Worm (Caenorhabditis elegans) whole organism, early embryonic: ENCODE results near the gene Y55D5A.3.

Experiments used
- B0310.2 ChIP-seq: sonication (generic microtip); optimal IDR thresholded peaks from 2 replicates; lab custom pipeline; 2016; ENCODE audit warnings: mild to moderate bottlenecking, missing genetic modification characterization, missing compliant biosample characterization
- F13C5.2 ChIP-seq: sonication (generic microtip); optimal IDR thresholded peaks from 2 replicates; lab custom pipeline; 2017; ENCODE audit warnings: mild to moderate bottlenecking, missing genetic modification characterization, inconsistent platforms, missing compliant biosample characterization
- aly-1 ChIP-seq: sonication (generic microtip); optimal IDR thresholded peaks from 2 replicates; lab custom pipeline; 2016; ENCODE audit warnings: missing genetic modification characterization, missing compliant biosample characterization
- ama-1 ChIP-seq: fragments of 150-350 bp; optimal IDR thresholded peaks from 2 replicates; lab custom pipeline; 2014
- ceh-13 ChIP-seq: fragments of 200-800 bp; sonication (Bioruptor generic); optimal IDR thresholded peaks from 2 replicates; lab custom pipeline; 2018; ENCODE audit warnings: mild to moderate bottlenecking, missing genetic modification characterization, missing compliant biosample characterization
- ceh-36 ChIP-seq: sonication (generic microtip); optimal IDR thresholded peaks from 2 replicates; lab custom pipeline; 2016; ENCODE audit warnings: missing genetic modification characterization, inconsistent platforms, missing compliant biosample characterization
- ets-7 ChIP-seq: sonication (generic microtip); optimal IDR thresholded peaks from 2 replicates; lab custom pipeline; 2016; ENCODE audit warnings: missing genotype, missing genetic modification characterization, missing compliant biosample characterization
- flt-1 ChIP-seq: fragments of 200-800 bp; sonication (Bioruptor generic); IDR thresholded peaks from 2 replicates; pipeline ENCODE4 v1.3.6; 2022; ENCODE audit warnings: missing genetic modification characterization, missing compliant biosample characterization
- hmbx-1 ChIP-seq: sonication (generic microtip); optimal IDR thresholded peaks from 2 replicates; lab custom pipeline; 2016; ENCODE audit warnings: mild to moderate bottlenecking, missing genetic modification characterization, missing compliant biosample characterization
- hmg-4 ChIP-seq: fragments of 200-800 bp; sonication (Bioruptor generic); optimal IDR thresholded peaks from 2 replicates; lab custom pipeline; 2018; ENCODE audit warnings: mild to moderate bottlenecking, missing genetic modification characterization, missing compliant biosample characterization
- hnd-1 ChIP-seq: sonication (generic microtip); optimal IDR thresholded peaks from 2 replicates; lab custom pipeline; 2016; ENCODE audit warnings: missing genetic modification characterization, missing compliant biosample characterization
- pes-1 ChIP-seq: fragments of 200-800 bp; sonication (Bioruptor generic); IDR thresholded peaks from 2 replicates; pipeline ENCODE4 v1.3.6; 2022; ENCODE audit warnings: missing genetic modification reagents, missing genetic modification characterization, missing compliant biosample characterization
- scrt-1 ChIP-seq: fragments of 200-800 bp; sonication (Bioruptor generic); IDR thresholded peaks from 2 replicates; pipeline ENCODE4 v1.3.6; 2022; ENCODE audit warnings: missing genetic modification characterization, missing compliant biosample characterization
- sea-1 ChIP-seq: fragments of 200-800 bp; sonication (Bioruptor generic); conservative IDR thresholded peaks from 2 replicates; pipeline ENCODE4 v1.3.6; 2022; ENCODE audit warnings: missing genetic modification characterization, missing compliant biosample characterization
- tbx-11 ChIP-seq: fragments of 200-800 bp; sonication (Bioruptor generic); IDR thresholded peaks from 2 replicates; pipeline ENCODE4 v1.3.6; 2022; ENCODE audit warnings: missing genetic modification characterization, missing compliant biosample characterization
- tbx-37 ChIP-seq: fragments of 200-800 bp; sonication (Bioruptor generic); conservative IDR thresholded peaks from 2 replicates; pipeline ENCODE4 v1.3.6; 2022; ENCODE audit warnings: missing genetic modification reagents, missing genetic modification characterization, missing compliant biosample characterization
- tra-4 ChIP-seq: sonication (generic microtip); optimal IDR thresholded peaks from 2 replicates; lab custom pipeline; 2017; ENCODE audit warnings: missing genetic modification characterization, missing compliant biosample characterization

The Y55D5A.3 gene

DNA sequence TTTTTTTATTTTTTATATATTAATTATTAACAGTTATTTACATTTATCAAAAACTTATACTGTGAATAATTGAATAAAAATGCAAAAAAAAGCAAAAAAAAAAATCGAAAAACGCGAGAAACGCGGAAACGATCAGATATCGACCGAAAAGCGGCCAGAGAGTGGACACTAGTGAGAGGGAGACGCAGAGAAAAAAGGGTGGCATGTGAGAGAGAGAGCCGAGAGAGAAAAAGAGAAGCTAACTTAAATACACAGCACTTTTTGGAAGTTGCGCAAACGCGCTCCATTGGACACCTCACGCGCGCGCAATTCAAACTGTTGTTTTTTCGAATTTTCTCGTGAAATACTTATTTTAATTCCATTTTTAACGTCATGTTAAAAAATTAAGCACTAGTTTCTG, 9.1 kb downstream of the Y55D5A.3 start:
- TF ChIP-seq F13C5.2 (tag; lab: Kevin White, UChicago): peak; percentile 62
- no peak for TF ChIP-seq aly-1

DNA sequence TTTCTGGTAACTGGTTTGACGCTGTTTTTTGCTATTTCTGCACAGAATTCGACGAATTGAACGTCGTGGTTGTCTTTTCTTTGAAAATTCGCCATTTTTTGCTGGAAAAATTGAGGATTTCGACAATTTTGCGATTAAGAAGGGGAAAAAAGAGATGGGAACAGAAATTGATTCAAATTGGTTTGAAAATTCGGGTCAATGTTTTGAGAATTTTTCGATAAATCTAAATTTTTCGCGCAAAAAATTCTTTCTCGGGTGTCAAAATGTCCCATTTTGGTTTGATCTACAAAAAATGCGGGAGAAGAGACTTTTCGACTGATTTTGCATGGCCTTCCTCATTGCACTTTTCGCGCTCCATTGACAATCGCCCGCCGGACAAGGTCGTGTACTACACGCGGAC, 10.1 kb downstream of the Y55D5A.3 start, which contains the start of gene H05C05.2:
TSS of gene H05C05.2 (minus strand) at position 101 of the 400 bp plus-strand sequence.
- no peak for TF ChIP-seq ets-7 (tag; lab: Kevin White, UChicago)
- TF ChIP-seq tbx-11 (GFP tag; lab: Robert Waterston, UW): no peak
- TF ChIP-seq tra-4 (tag; lab: Kevin White, UChicago): no peak
- no peak for TF ChIP-seq scrt-1
- TF ChIP-seq B0310.2 (tag; lab: Kevin White, UChicago): no peak
- no peak for TF ChIP-seq tbx-37 (GFP tag; lab: Robert Waterston, UW)
- no peak for TF ChIP-seq aly-1
- no peak for TF ChIP-seq flt-1 (GFP tag; lab: Robert Waterston, UW)
- TF ChIP-seq ama-1 (lab: Kevin White, UChicago): no peak
- no peak for TF ChIP-seq hmg-4
- no peak for TF ChIP-seq sea-1 (GFP tag; lab: Robert Waterston, UW)
- no peak for TF ChIP-seq hmbx-1 (tag; lab: Kevin White, UChicago)
- no peak for TF ChIP-seq pes-1 (GFP tag; lab: Robert Waterston, UW)
- TF ChIP-seq ceh-13: no peak
- TF ChIP-seq F13C5.2 (tag; lab: Kevin White, UChicago): no peak
- no peak for TF ChIP-seq ceh-36 (tag; lab: Kevin White, UChicago)
- TF ChIP-seq hnd-1 (tag; lab: Kevin White, UChicago): no peak

DNA sequence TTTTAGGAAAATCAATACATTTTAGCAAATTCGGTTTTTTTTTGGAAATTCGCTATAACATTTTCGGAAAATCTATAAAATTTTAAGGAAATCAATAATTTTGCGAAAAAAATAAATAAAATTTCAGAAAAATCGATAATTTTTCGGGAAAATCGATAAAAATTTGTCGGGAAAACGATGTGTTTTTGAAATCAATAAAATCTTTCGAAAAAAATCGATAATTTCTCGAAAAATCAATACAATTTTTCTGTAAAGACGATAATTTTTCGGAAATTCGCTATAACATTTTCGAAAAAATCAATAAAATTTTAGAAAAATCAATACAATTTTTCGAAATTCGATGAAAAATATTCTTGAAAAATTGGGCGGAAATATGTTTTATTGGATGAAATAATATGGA, 13.7 kb downstream of the Y55D5A.3 start:
- TF ChIP-seq hmbx-1 (tag; lab: Kevin White, UChicago) (no peak), flt-1 (GFP tag; lab: Robert Waterston, UW) (no peak), aly-1 (no peak), ceh-13 (no peak), F13C5.2 (tag; lab: Kevin White, UChicago) (no peak), ceh-36 (tag; lab: Kevin White, UChicago) (no peak), sea-1 (GFP tag; lab: Robert Waterston, UW) (no peak)

DNA sequence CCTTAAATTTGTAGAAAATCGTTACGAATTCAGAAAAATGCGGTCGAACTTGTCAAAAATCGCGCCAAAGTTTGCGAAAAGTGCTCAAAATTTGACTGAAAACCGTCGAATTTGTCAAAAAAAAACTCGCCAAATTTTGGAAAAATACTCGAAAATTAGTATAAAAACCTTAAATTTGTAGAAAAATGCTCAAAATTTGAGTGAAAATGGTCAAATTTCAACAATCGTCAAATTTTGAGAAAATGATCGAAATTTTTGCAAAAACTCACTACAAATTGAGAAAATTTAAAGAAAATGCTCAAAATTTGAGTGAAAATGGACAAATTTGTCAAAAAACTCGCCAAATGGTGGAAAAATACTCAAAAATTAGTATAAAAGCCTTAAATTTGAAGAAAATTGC, 23.2 kb downstream of the Y55D5A.3 start:
- TF ChIP-seq B0310.2 (tag; lab: Kevin White, UChicago) (no peak), scrt-1 (no peak), hnd-1 (tag; lab: Kevin White, UChicago) (no peak), pes-1 (GFP tag; lab: Robert Waterston, UW) (no peak), flt-1 (GFP tag; lab: Robert Waterston, UW) (no peak), tra-4 (tag; lab: Kevin White, UChicago) (no peak)

DNA sequence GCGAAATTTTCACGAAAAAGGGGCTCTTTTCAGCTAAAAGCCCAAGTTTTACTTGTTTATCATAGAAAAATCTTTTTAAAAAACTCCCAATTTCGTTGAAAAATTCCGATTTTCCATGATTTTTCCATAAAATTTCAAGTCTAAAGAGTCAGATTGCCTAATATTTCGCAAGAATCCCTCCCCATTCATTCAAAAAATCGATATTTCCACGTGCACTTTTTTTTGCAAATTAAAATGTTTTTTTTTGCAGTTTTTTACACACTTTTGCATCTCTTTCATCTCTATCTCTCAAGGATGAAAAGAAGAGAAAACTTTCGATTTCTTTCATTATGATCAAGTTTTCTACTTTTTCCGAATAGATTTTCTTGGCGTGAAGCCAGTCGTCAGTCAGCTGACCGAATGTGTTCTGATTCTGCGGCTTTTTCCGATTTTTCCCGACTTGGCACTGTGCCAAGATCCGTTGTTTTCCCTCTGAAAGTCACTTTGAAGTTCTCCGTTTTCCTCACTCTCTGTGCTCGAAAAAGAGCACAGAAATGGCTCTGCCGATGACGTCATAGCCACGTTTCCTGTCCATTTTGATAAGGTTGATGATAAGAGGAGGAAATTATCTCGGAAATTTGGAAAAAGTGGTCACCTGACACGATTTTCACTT, 27.2 kb downstream of the Y55D5A.3 start:
- TF ChIP-seq tbx-37 (GFP tag; lab: Robert Waterston, UW) (no peak), B0310.2 (tag; lab: Kevin White, UChicago) (no peak), hmbx-1 (tag; lab: Kevin White, UChicago) (no peak), hmg-4 (no peak), ceh-36 (tag; lab: Kevin White, UChicago) (no peak), pes-1 (GFP tag; lab: Robert Waterston, UW) (no peak), F13C5.2 (tag; lab: Kevin White, UChicago) (no peak), hnd-1 (tag; lab: Kevin White, UChicago) (no peak), scrt-1 (no peak), tra-4 (tag; lab: Kevin White, UChicago) (no peak)

DNA sequence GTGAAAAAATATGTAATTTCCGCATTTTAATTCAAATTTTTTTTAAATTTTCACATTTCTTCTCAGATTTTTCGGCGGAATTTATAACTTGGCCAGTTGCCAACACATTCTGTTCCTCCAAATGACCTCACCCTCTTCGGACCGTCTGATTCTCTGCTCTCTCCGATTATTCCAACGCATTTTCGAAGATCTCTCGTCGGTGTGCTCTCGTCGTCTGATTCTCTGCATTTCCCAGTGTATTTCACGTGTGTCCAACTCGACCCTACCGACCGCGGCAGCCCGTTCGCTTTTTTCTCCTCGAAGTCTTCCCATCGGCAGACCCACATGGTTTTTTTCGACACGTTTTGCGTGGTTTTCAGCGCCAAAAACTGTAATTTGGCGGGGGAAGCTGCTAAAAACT, 28.3 kb downstream of the Y55D5A.3 start:
- TF ChIP-seq hmg-4: no peak
- TF ChIP-seq tbx-37 (GFP tag; lab: Robert Waterston, UW): no peak
- TF ChIP-seq aly-1: no peak
- no peak for TF ChIP-seq F13C5.2 (tag; lab: Kevin White, UChicago)
- TF ChIP-seq tbx-11 (GFP tag; lab: Robert Waterston, UW): no peak

DNA sequence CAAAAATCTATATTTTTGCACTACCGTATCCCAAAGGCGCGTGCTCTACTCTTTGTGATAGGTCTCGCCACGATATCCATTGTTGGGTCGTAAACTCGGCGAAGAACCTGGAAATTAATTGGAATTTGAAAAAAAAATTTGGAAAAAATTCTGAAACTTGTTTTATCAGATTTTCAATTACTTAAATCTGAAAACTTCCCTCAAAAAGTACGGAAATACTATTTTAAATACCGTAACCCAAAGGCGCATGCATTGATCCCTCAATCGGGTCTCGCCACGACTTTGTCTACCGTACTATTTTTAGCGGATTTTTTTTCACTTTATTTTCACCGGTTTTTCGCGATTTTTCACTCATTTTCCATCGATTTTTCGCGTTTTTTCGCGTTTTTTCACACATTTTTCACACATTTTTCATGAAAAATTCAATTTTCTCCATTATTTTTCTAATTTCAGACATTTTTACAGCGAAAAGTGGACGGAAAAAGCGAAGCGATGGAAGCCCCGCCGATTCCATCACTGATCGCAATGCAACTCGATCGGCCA, 28.9 kb downstream of the Y55D5A.3 start, which contains the start of gene H05C05.1:
TSS of gene H05C05.1 (plus strand) at position 493 of the 543 bp plus-strand sequence.
- no peak for TF ChIP-seq hnd-1 (tag; lab: Kevin White, UChicago)
- no peak for TF ChIP-seq hmbx-1 (tag; lab: Kevin White, UChicago)
- no peak for TF ChIP-seq aly-1
- no peak for TF ChIP-seq tra-4 (tag; lab: Kevin White, UChicago)
- no peak for TF ChIP-seq ceh-13
- no peak for TF ChIP-seq B0310.2 (tag; lab: Kevin White, UChicago)
- TF ChIP-seq ets-7 (tag; lab: Kevin White, UChicago): no peak
- no peak for TF ChIP-seq tbx-11 (GFP tag; lab: Robert Waterston, UW)
- no peak for TF ChIP-seq pes-1 (GFP tag; lab: Robert Waterston, UW)
- no peak for TF ChIP-seq scrt-1

DNA sequence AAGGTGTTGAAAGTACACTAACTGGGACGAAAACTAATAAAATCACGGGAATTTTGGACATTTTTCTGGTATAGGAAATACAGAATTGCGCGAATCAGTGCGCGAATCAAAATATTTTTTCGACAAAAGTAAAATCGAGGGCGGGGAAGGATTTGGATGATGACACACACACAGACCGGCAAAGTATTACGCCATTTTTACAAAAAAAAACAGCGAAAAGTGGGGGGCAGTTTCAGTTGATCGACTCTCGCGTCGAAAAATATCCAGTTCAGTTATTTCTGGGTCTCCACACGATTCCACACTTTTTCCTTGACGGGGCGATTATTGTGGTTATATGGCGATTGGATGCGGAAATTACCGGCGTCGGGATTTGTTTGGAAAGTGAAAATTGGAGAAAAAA, 29.5 kb downstream of the Y55D5A.3 start, which contains the start of gene H05C05.4:
TSS of gene H05C05.4 (minus strand) at position 101 of the 400 bp plus-strand sequence.
- TF ChIP-seq hmg-4: no peak
- no peak for TF ChIP-seq flt-1 (GFP tag; lab: Robert Waterston, UW)
- no peak for TF ChIP-seq ets-7 (tag; lab: Kevin White, UChicago)
- no peak for TF ChIP-seq ceh-36 (tag; lab: Kevin White, UChicago)
- TF ChIP-seq B0310.2 (tag; lab: Kevin White, UChicago): no peak
- TF ChIP-seq tra-4 (tag; lab: Kevin White, UChicago): no peak
- TF ChIP-seq ama-1 (lab: Kevin White, UChicago): no peak
- no peak for TF ChIP-seq sea-1 (GFP tag; lab: Robert Waterston, UW)
- no peak for TF ChIP-seq scrt-1
- no peak for TF ChIP-seq hmbx-1 (tag; lab: Kevin White, UChicago)
- no peak for TF ChIP-seq tbx-11 (GFP tag; lab: Robert Waterston, UW)
- no peak for TF ChIP-seq aly-1
- TF ChIP-seq tbx-37 (GFP tag; lab: Robert Waterston, UW): no peak
- TF ChIP-seq F13C5.2 (tag; lab: Kevin White, UChicago): no peak
- no peak for TF ChIP-seq pes-1 (GFP tag; lab: Robert Waterston, UW)
